Fruit fly (Drosophila melanogaster): Measurements from ENCODE around the gene Cpr35B.

The Cpr35B gene

DNA sequence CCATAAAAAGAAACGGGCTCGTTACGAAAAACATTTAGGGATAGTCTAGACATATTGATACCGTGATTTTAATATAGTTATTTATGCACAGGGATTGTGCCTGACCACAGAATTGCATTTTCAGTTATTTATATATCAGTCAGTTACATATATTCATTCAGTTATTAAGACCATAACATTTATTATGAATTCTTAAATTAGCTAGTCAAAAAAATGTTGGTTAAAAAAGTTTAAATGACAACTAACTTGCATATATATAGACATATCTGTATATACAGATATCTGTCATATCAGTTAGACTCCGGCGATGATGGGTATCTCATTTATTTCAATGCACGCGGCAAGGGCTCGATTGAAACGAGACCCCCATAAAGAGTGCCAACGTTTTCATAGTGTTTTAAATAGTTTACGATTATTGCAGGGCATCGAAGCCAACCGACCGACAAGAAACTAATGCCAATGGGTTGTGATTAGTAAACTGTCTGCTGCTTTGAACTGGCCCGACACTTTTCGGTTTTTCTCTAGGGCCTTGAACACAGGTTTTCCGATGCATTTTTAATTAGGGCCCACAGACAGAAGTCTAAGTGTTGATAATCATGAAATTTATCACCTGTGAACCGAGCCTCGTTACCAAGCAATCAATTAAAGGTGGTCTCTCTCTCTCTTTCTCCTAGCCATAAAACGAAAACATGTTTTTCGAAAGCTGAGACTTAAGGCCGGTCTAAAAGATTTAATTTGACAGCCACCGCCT, 37.8 kb upstream of the Cpr35B start (continued):
- no peak for TF ChIP-seq hbn (GFP tag; IDR thresholded peaks at IDR 0.05; ENCODE audit: partially characterized antibody)
- peak; percentile 65; the same call in 2 of the 3 replicates for TF ChIP-seq B-H1 (GFP tag; IDR thresholded peaks at IDR 0.05)
- no peak for TF ChIP-seq CG1792 (GFP tag; optimal IDR thresholded peaks at IDR 0.05)
- no peak for TF ChIP-seq NC2α (GFP tag; optimal IDR thresholded peaks at IDR 0.05)
- no peak for TF ChIP-seq Dfd (GFP tag; optimal IDR thresholded peaks at IDR 0.05)
- TF ChIP-seq ac (GFP tag; optimal IDR thresholded peaks at IDR 0.05), result no peak
- TF ChIP-seq Elba2 (GFP tag; optimal IDR thresholded peaks at IDR 0.05), result no peak
- no peak for TF ChIP-seq p53 (GFP tag; optimal IDR thresholded peaks at IDR 0.05)
- peak; percentile 58 for TF ChIP-seq Hr3 (GFP tag; optimal IDR thresholded peaks at IDR 0.05)
- TF ChIP-seq CG11456 (GFP tag; IDR thresholded peaks at IDR 0.05), result no peak
- TF ChIP-seq CG7271 (tag; optimal IDR thresholded peaks at IDR 0.05), result no peak
- no peak for TF ChIP-seq CG14860 (GFP tag; IDR thresholded peaks at IDR 0.05; ENCODE audit: partially characterized antibody)
- peak; percentile 67; the same call in 1 of the 3 replicates for TF ChIP-seq CG3726 (GFP tag; IDR thresholded peaks at IDR 0.05)
- TF ChIP-seq Sox100B (GFP tag; optimal IDR thresholded peaks at IDR 0.05), result peak; percentile 89
- TF ChIP-seq ash1 (GFP tag; optimal IDR thresholded peaks at IDR 0.05), result no peak
- peak; percentile 51; the same call in 1 of the 2 replicates for TF ChIP-seq Atf6 (GFP tag; IDR thresholded peaks at IDR 0.05)
- TF ChIP-seq ERR (GFP tag; optimal IDR thresholded peaks at IDR 0.05), result no peak
- TF ChIP-seq CG8290 (GFP tag; optimal IDR thresholded peaks at IDR 0.05), result no peak
- no peak for TF ChIP-seq CG8290 (tag; optimal IDR thresholded peaks at IDR 0.05)
- TF ChIP-seq CG6791 (GFP tag; IDR thresholded peaks at IDR 0.05; ENCODE audit: partially characterized antibody), result no peak
- TF ChIP-seq CG4854 (GFP tag; optimal IDR thresholded peaks at IDR 0.05), result no peak
- TF ChIP-seq Gsc (GFP tag; IDR thresholded peaks at IDR 0.05), result no peak
- peak; percentile 37 for TF ChIP-seq CG10147 (GFP tag; optimal IDR thresholded peaks at IDR 0.05)
- TF ChIP-seq luna (GFP tag; optimal IDR thresholded peaks at IDR 0.05), result no peak
- TF ChIP-seq CG32767 (GFP tag; IDR thresholded peaks at IDR 0.05), result no peak
- TF ChIP-seq CG7556 (GFP tag; optimal IDR thresholded peaks at IDR 0.05), result peak; percentile 73
- peak in 1 of 2 experiments; percentile 69 for TF ChIP-seq Eip74EF (GFP tag; optimal IDR thresholded peaks at IDR 0.05)
- no peak for TF ChIP-seq jumu (GFP tag; optimal IDR thresholded peaks at IDR 0.05)
- TF ChIP-seq Bteb2 (GFP tag; optimal IDR thresholded peaks at IDR 0.05), result no peak
- TF ChIP-seq rib (GFP tag; IDR thresholded peaks at IDR 0.05), result no peak
- TF ChIP-seq dati (GFP tag; IDR thresholded peaks at IDR 0.05), result peak; percentile 23; the same call in 1 of the 2 replicates
- no peak for TF ChIP-seq Sry-δ (GFP tag; optimal IDR thresholded peaks at IDR 0.05)
- TF ChIP-seq mld (GFP tag; IDR thresholded peaks at IDR 0.05; ENCODE audit: partially characterized antibody), result no peak
- TF ChIP-seq repo (GFP tag; optimal IDR thresholded peaks at IDR 0.05), result no peak
- peak; percentile 59 for TF ChIP-seq CG4820 (GFP tag; optimal IDR thresholded peaks at IDR 0.05)
- TF ChIP-seq kay (GFP tag; optimal IDR thresholded peaks at IDR 0.05), result peak; percentile 64
- TF ChIP-seq fd102C (GFP tag; optimal IDR thresholded peaks at IDR 0.05), result no peak
- TF ChIP-seq CG2202 (tag; optimal IDR thresholded peaks at IDR 0.05), result peak; percentile 63
- no peak for TF ChIP-seq br (optimal IDR thresholded peaks at IDR 0.05)
- TF ChIP-seq Fer2 (tag; optimal IDR thresholded peaks at IDR 0.05), result peak; percentile 21
- TF ChIP-seq ind (GFP tag; optimal IDR thresholded peaks at IDR 0.05), result peak; percentile 73
- no peak for TF ChIP-seq Doc2 (GFP tag; IDR thresholded peaks at IDR 0.05)
- TF ChIP-seq onecut (GFP tag; IDR thresholded peaks at IDR 0.05), result 0 out of 2 replicates have a peak, but pooled peaks have one; percentile 21
- TF ChIP-seq CG17359 (tag; optimal IDR thresholded peaks at IDR 0.05), result peak; percentile 89
- TF ChIP-seq usp (GFP tag; optimal IDR thresholded peaks at IDR 0.05), result no peak
- TF ChIP-seq CG12659 (GFP tag; optimal IDR thresholded peaks at IDR 0.05), result peak; percentile 42
- peak; percentile 51 for TF ChIP-seq odd (GFP tag; optimal IDR thresholded peaks at IDR 0.05)
- peak; percentile 59 for TF ChIP-seq pnt (GFP tag; optimal IDR thresholded peaks at IDR 0.05)
- no peak for TF ChIP-seq inv (GFP tag; IDR thresholded peaks at IDR 0.05; ENCODE audit: partially characterized antibody)
- TF ChIP-seq CG8089 (GFP tag; optimal IDR thresholded peaks at IDR 0.05), result peak; percentile 22

Measured in whole organism, embryonic.